Fruit fly (Drosophila melanogaster): Measurements from ENCODE around the gene Prps.

Gene Prps

dm6 chr3L:9739629-9740028 is 43.1 kb upstream of the Prps start (continued):
- TF ChIP-seq Atf-2 (GFP tag; optimal IDR thresholded peaks at IDR 0.05) (no peak), cas (GFP tag; IDR thresholded peaks at IDR 0.05) (no peak), croc (GFP tag; conservative IDR thresholded peaks at IDR 0.05) (no peak), CG11093 (GFP tag; IDR thresholded peaks at IDR 0.05) (no peak), CG15601 (tag; optimal IDR thresholded peaks at IDR 0.05) (no peak), org-1 (GFP tag; optimal IDR thresholded peaks at IDR 0.05) (no peak), CG17361 (GFP tag; IDR thresholded peaks at IDR 0.05) (peak; percentile 65), Chrac-16 (GFP tag; optimal IDR thresholded peaks at IDR 0.05) (no peak), crp (GFP tag; optimal IDR thresholded peaks at IDR 0.05) (no peak), unc-4 (GFP tag; IDR thresholded peaks at IDR 0.05; ENCODE audit: partially characterized antibody) (no peak), CG8944 (GFP tag; optimal IDR thresholded peaks at IDR 0.05) (no peak)

- TF ChIP-seq Med (GFP tag) (peak; percentile 7), CG14014 (GFP tag; IDR thresholded peaks at IDR 0.05) (0 out of 2 replicates have a peak, but pooled peaks have one; percentile 10), stwl (tag; optimal IDR thresholded peaks at IDR 0.05) (no peak), trem (tag; optimal IDR thresholded peaks at IDR 0.05) (no peak), CoRest (tag; optimal IDR thresholded peaks at IDR 0.05) (no peak), MESR4 (GFP tag; optimal IDR thresholded peaks at IDR 0.05) (no peak), C15 (GFP tag; IDR thresholded peaks at IDR 0.05) (no peak), CG8478 (optimal IDR thresholded peaks at IDR 0.05) (peak; percentile 14), lilli (GFP tag; optimal IDR thresholded peaks at IDR 0.05) (no peak), CG10543 (GFP tag; optimal IDR thresholded peaks at IDR 0.05) (no peak), Abd-B (GFP tag; optimal IDR thresholded peaks at IDR 0.05) (no peak), CG3726 (GFP tag; IDR thresholded peaks at IDR 0.05) (peak; percentile 51; the same call in 1 of the 3 replicates), Dbx (GFP tag; IDR thresholded peaks at IDR 0.05) (0 out of 3 replicates have a peak, but pooled peaks have one; percentile 38), CG10147 (GFP tag; optimal IDR thresholded peaks at IDR 0.05) (no peak), ham (GFP tag; IDR thresholded peaks at IDR 0.05) (no peak), Fer2 (tag; optimal IDR thresholded peaks at IDR 0.05) (no peak), Mad (GFP tag; optimal IDR thresholded peaks at IDR 0.05) (no peak), CG2678 (tag; optimal IDR thresholded peaks at IDR 0.05) (no peak), CG4404 (GFP tag; IDR thresholded peaks at IDR 0.05) (0 out of 2 replicates have a peak, but pooled peaks have one; percentile 16), Oaz (GFP tag; IDR thresholded peaks at IDR 0.05) (no peak), Bgb (GFP tag; IDR thresholded peaks at IDR 0.05; ENCODE audit: partially characterized antibody) (0 out of 2 replicates have a peak, but pooled peaks have one; percentile 17), pita (GFP tag; optimal IDR thresholded peaks at IDR 0.05) (no peak), cato (GFP tag; optimal IDR thresholded peaks at IDR 0.05; ENCODE audit: borderline replicate concordance) (no peak), chm (GFP tag; IDR thresholded peaks at IDR 0.05) (no peak), chinmo (GFP tag; IDR thresholded peaks at IDR 0.05; ENCODE audit: partially characterized antibody) (0 out of 4 replicates have a peak, but pooled peaks have one; percentile 20), nom (GFP tag; optimal IDR thresholded peaks at IDR 0.05) (peak; percentile 35), toy (GFP tag; IDR thresholded peaks at IDR 0.05) (no peak), Dref (GFP tag; IDR thresholded peaks at IDR 0.05) (peak; percentile 29; the same call in 1 of the 2 replicates), ken (GFP tag; IDR thresholded peaks at IDR 0.05) (no peak; the same call in 2 of the 3 replicates), bigmax (GFP tag; optimal IDR thresholded peaks at IDR 0.05) (no peak)
Observed at dm6 chr3L:9733563-9733962, 37.1 kb upstream of the Prps start, which contains the start of gene CG6749. Gene CG6749 (minus strand): TSS chr3L:9733807.

Measured in whole organism, embryonic.